Worm (Caenorhabditis elegans): Measurements from ENCODE around the gene F22H10.6.

DNA sequence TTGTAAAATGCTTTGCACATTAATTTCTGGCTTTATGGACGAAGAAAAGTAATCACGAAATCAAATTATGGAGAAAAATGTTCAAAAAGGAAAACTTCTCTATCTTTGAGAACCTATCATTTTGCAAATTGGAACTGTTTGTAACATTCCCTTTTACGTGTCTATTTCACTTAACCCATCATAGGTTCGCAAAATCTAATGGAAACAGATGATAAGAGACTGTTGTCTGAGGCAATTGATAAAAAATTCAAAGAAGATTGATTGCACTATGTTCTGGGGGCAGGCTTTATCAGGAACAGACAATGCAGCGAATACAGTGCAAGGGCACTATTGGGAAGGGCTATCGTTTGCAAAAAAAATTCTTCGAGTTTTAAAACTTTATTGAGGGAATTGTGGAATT is 4.0 kb upstream of the F22H10.6 start:
- TF ChIP-seq elt-3 (tag; optimal IDR thresholded peaks at IDR 0.05) (no peak), nhr-28 (tag; optimal IDR thresholded peaks at IDR 0.05) (no peak), nhr-12 (tag; optimal IDR thresholded peaks at IDR 0.05) (no peak), elt-1 (tag; optimal IDR thresholded peaks at IDR 0.05; ENCODE audit: borderline replicate concordance, insufficient read depth) (no peak), unc-62 (GFP tag; optimal IDR thresholded peaks at IDR 0.05) (no peak), snpc-4 (tag; optimal IDR thresholded peaks at IDR 0.05) (no peak), ces-1 (GFP tag; optimal IDR thresholded peaks at IDR 0.05) (no peak), flh-1 (GFP tag; optimal IDR thresholded peaks at IDR 0.05) (no peak), cnd-1 (tag; optimal IDR thresholded peaks at IDR 0.05) (no peak), lsy-2 (tag; optimal IDR thresholded peaks at IDR 0.05) (no peak), nhr-237 (tag; optimal IDR thresholded peaks at IDR 0.05) (no peak)
